Worm (Caenorhabditis elegans) whole organism, late embryonic: ENCODE measurements around the gene vps-36.

Source experiments
- F13H6.1 ChIP-seq: sonication (generic microtip); optimal IDR thresholded peaks from 2 replicates; lab custom pipeline; 2016; ENCODE audit warnings: missing genetic modification characterization, missing compliant biosample characterization
- Y22D7AL.16 ChIP-seq: sonication (generic microtip); optimal IDR thresholded peaks from 2 replicates; lab custom pipeline; 2016; ENCODE audit warnings: missing genetic modification characterization, missing compliant biosample characterization
- ceh-18 ChIP-seq: sonication (generic microtip); optimal IDR thresholded peaks from 2 replicates; lab custom pipeline; 2016; ENCODE audit warnings: missing genetic modification characterization, missing compliant biosample characterization
- ceh-6 ChIP-seq: fragments of 200-800 bp; sonication (Bioruptor generic); optimal IDR thresholded peaks from 2 replicates; lab custom pipeline; 2018; ENCODE audit warnings: mild to moderate bottlenecking, missing genetic modification characterization, missing compliant biosample characterization
- ceh-9 ChIP-seq: sonication (generic microtip); optimal IDR thresholded peaks from 2 replicates; lab custom pipeline; 2016; ENCODE audit warnings: mild to moderate bottlenecking, missing genetic modification characterization, inconsistent platforms, missing compliant biosample characterization
- elt-2 ChIP-seq: sonication (generic microtip); optimal IDR thresholded peaks from 2 replicates; lab custom pipeline; 2016; ENCODE audit warnings: missing genetic modification reagents, missing genetic modification characterization, missing compliant biosample characterization
- fkh-10 ChIP-seq: fragments of 150-350 bp; optimal IDR thresholded peaks from 2 replicates; lab custom pipeline; 2014; ENCODE audit warnings: missing biosample characterization, missing genetic modification reagents, missing genetic modification characterization
- hlh-30 ChIP-seq: sonication (generic microtip); optimal IDR thresholded peaks from 2 replicates; lab custom pipeline; 2017; ENCODE audit warnings: antibody characterized with exemption, missing genetic modification characterization, missing compliant biosample characterization; ENCODE audit not compliant: insufficient read depth
- nfya-1 ChIP-seq: sonication (generic microtip); optimal IDR thresholded peaks from 2 replicates; lab custom pipeline; 2017; ENCODE audit warnings: missing genetic modification characterization, mild to moderate bottlenecking, missing compliant biosample characterization, antibody characterized with exemption, moderate library complexity
- pha-4 ChIP-seq: fragments of 150-350 bp; optimal IDR thresholded peaks from 2 replicates; lab custom pipeline; 2018; ENCODE audit warnings: missing biosample characterization, missing genetic modification reagents, missing genetic modification characterization
- pqm-1 ChIP-seq: sonication (generic microtip); optimal IDR thresholded peaks from 2 replicates; lab custom pipeline; 2016; ENCODE audit warnings: missing genetic modification characterization, missing compliant biosample characterization

- no peak for TF ChIP-seq elt-2 (tag; lab: Kevin White, UChicago)
- no peak for TF ChIP-seq Y22D7AL.16 (tag; lab: Kevin White, UChicago)
- TF ChIP-seq fkh-10, result no peak
- TF ChIP-seq F13H6.1 (tag; lab: Kevin White, UChicago), result no peak
- TF ChIP-seq nfya-1, result no peak
- TF ChIP-seq ceh-6 (GFP tag; lab: Kevin White, UChicago), result no peak
- no peak for TF ChIP-seq pha-4 (tag; lab: Kevin White, UChicago)
- no peak for TF ChIP-seq ceh-18 (tag; lab: Kevin White, UChicago)
- TF ChIP-seq pqm-1, result no peak
- no peak for TF ChIP-seq ceh-9 (tag; lab: Kevin White, UChicago)
- no peak for TF ChIP-seq hlh-30 (tag; lab: Kevin White, UChicago)
Observed at ce11 chrV:10967594-10968273, 7.3 kb upstream of the vps-36 start.
